7 worm cellular contexts compared by ENCODE assay signal in the genomic region with DNA sequence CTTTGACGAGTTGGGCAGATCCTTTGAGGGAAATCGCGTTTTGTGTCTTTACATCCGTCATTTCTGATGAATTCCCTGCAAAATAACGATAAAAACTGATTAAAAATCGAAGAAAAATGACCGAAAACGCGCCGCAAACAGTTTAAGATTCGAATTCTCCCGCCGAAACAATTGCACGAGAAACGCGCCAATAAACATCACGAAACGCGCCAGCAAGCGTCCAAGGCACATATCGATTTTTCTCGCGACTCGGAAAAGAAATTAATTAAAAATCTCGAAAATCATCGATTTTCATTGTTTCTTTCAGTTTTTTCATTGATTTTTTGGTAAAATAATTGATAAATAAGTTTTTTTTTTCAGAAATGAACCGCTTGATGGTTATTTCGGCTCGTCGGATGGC.
TF ChIP-seq lines count a peak whose summit lies in the region.

A gene (minus strand): TSS at position 176 of the 400 bp plus-strand sequence.
A gene (plus strand): TSS at position 361 of the 400 bp plus-strand sequence.

TF ChIP-seq in whole organism, L1 larva, 84 proteins besides CTCF, POLR2A, EP300 and RAD21 (continued from another document and continues in another):
- TF ChIP-seq vab-15 (tag; optimal IDR thresholded peaks at IDR 0.05; lab: Kevin White, UChicago) (no peak), grh-1 (GFP tag; IDR thresholded peaks at IDR 0.05; lab: Robert Waterston, UW) (peak; percentile 70), C34B4.2 (tag; optimal IDR thresholded peaks at IDR 0.05; lab: Kevin White, UChicago) (no peak), zag-1 (tag; optimal IDR thresholded peaks at IDR 0.05; lab: Kevin White, UChicago) (no peak), ama-1 (optimal IDR thresholded peaks at IDR 0.05; lab: Kevin White, UChicago) (no peak), hlh-4 (tag; optimal IDR thresholded peaks at IDR 0.05; lab: Kevin White, UChicago) (no peak), lir-3 (tag; optimal IDR thresholded peaks at IDR 0.05; lab: Kevin White, UChicago; ENCODE audit: poor library complexity) (no peak), alr-1 (tag; optimal IDR thresholded peaks at IDR 0.05; lab: Kevin White, UChicago; ENCODE audit: borderline replicate concordance) (no peak), nhr-76 (tag; optimal IDR thresholded peaks at IDR 0.05; lab: Kevin White, UChicago) (no peak), ceh-90 (tag; optimal IDR thresholded peaks at IDR 0.05; lab: Kevin White, UChicago) (peak; percentile 21), elt-2 (tag; optimal IDR thresholded peaks at IDR 0.05; lab: Kevin White, UChicago) (peak; percentile 3), fkh-10 (GFP tag; optimal IDR thresholded peaks at IDR 0.05; lab: Kevin White, UChicago) (peak; percentile 39), elt-3 (tag; optimal IDR thresholded peaks at IDR 0.05; lab: Kevin White, UChicago) (peak in 2 of 6 experiments; percentile 55 to 61), ceh-82 (tag; optimal IDR thresholded peaks at IDR 0.05; lab: Kevin White, UChicago) (peak; percentile 76 to 90 (median 85)), F16B12.6 (tag; optimal IDR thresholded peaks at IDR 0.05; lab: Kevin White, UChicago) (peak; percentile 58), pqm-1 (tag; optimal IDR thresholded peaks at IDR 0.05; lab: Kevin White, UChicago) (no peak), unc-86 (tag; optimal IDR thresholded peaks at IDR 0.05; lab: Kevin White, UChicago) (peak; percentile 82), ets-5 (GFP tag; IDR thresholded peaks at IDR 0.05; lab: Robert Waterston, UW) (no peak)

TF ChIP-seq in whole organism, L2 larva, 48 proteins besides CTCF, POLR2A, EP300 and RAD21 (continued from another document and continues in another):
- TF ChIP-seq nhr-129 (tag; optimal IDR thresholded peaks at IDR 0.05; lab: Kevin White, UChicago), result peak; percentile 62
- no peak for TF ChIP-seq ceh-16 (tag; optimal IDR thresholded peaks at IDR 0.05; lab: Kevin White, UChicago)
- no peak for TF ChIP-seq ztf-1 (GFP tag; conservative IDR thresholded peaks at IDR 0.05; lab: Robert Waterston, UW)
- TF ChIP-seq nhr-12 (tag; optimal IDR thresholded peaks at IDR 0.05; lab: Kevin White, UChicago), result no peak
- no peak for TF ChIP-seq mbf-1 (tag; optimal IDR thresholded peaks at IDR 0.05; lab: Kevin White, UChicago)
- peak; percentile 0 for TF ChIP-seq ZK546.5 (tag; optimal IDR thresholded peaks at IDR 0.05; lab: Kevin White, UChicago)
- TF ChIP-seq snpc-4 (tag; optimal IDR thresholded peaks at IDR 0.05; lab: Kevin White, UChicago), result peak; percentile 0
- TF ChIP-seq dmd-4 (tag; optimal IDR thresholded peaks at IDR 0.05; lab: Kevin White, UChicago), result no peak
- peak; percentile 44 for TF ChIP-seq nhr-21 (tag; optimal IDR thresholded peaks at IDR 0.05; lab: Kevin White, UChicago)
- no peak for TF ChIP-seq ztf-11 (tag; optimal IDR thresholded peaks at IDR 0.05; lab: Kevin White, UChicago)
- TF ChIP-seq C34F6.9 (tag; optimal IDR thresholded peaks at IDR 0.05; lab: Kevin White, UChicago), result peak; percentile 92
- TF ChIP-seq nhr-6 (tag; optimal IDR thresholded peaks at IDR 0.05; lab: Kevin White, UChicago), result peak; percentile 12
- TF ChIP-seq mab-5 (tag; optimal IDR thresholded peaks at IDR 0.05; lab: Kevin White, UChicago), result peak; percentile 75
- no peak for TF ChIP-seq zag-1 (tag; optimal IDR thresholded peaks at IDR 0.05; lab: Kevin White, UChicago)
- no peak for TF ChIP-seq ceh-82 (tag; optimal IDR thresholded peaks at IDR 0.05; lab: Kevin White, UChicago)
- no peak for TF ChIP-seq elt-3 (tag; optimal IDR thresholded peaks at IDR 0.05; lab: Kevin White, UChicago)
- TF ChIP-seq unc-39 (tag; optimal IDR thresholded peaks at IDR 0.05; lab: Kevin White, UChicago), result no peak
- peak; percentile 73 for TF ChIP-seq nhr-25 (tag; optimal IDR thresholded peaks at IDR 0.05; lab: Kevin White, UChicago)
- peak; percentile 51 for TF ChIP-seq crh-2 (tag; optimal IDR thresholded peaks at IDR 0.05; lab: Kevin White, UChicago)

TF ChIP-seq in whole organism, L3 larva, 47 proteins besides CTCF, POLR2A, EP300 and RAD21 (continued from another document and continues in another):
- TF ChIP-seq egl-27 (tag; optimal IDR thresholded peaks at IDR 0.05; lab: Kevin White, UChicago) (no peak), sea-2 (GFP tag; optimal IDR thresholded peaks at IDR 0.05; lab: Kevin White, UChicago) (no peak), nhr-67 (tag; optimal IDR thresholded peaks at IDR 0.05; lab: Kevin White, UChicago) (no peak), mml-1 (tag; optimal IDR thresholded peaks at IDR 0.05; lab: Kevin White, UChicago) (no peak), nhr-11 (tag; optimal IDR thresholded peaks at IDR 0.05; lab: Kevin White, UChicago) (no peak), nhr-77 (tag; optimal IDR thresholded peaks at IDR 0.05; lab: Kevin White, UChicago) (no peak), nhr-28 (tag; optimal IDR thresholded peaks at IDR 0.05; lab: Kevin White, UChicago) (no peak), elt-3 (tag; optimal IDR thresholded peaks at IDR 0.05; lab: Kevin White, UChicago) (no peak), ama-1 (optimal IDR thresholded peaks at IDR 0.05; lab: Kevin White, UChicago) (no peak), eor-1 (tag; optimal IDR thresholded peaks at IDR 0.05; lab: Kevin White, UChicago) (no peak), nhr-12 (tag; optimal IDR thresholded peaks at IDR 0.05; lab: Kevin White, UChicago) (no peak), egl-5 (tag; optimal IDR thresholded peaks at IDR 0.05; lab: Kevin White, UChicago) (peak; percentile 81), elt-1 (tag; optimal IDR thresholded peaks at IDR 0.05; lab: Kevin White, UChicago) (no peak), ceh-82 (tag; optimal IDR thresholded peaks at IDR 0.05; lab: Kevin White, UChicago) (peak; percentile 1), ztf-11 (tag; optimal IDR thresholded peaks at IDR 0.05; lab: Kevin White, UChicago) (no peak), ceh-9 (tag; optimal IDR thresholded peaks at IDR 0.05; lab: Kevin White, UChicago) (no peak), ceh-16 (tag; optimal IDR thresholded peaks at IDR 0.05; lab: Kevin White, UChicago) (no peak), hmg-11 (tag; optimal IDR thresholded peaks at IDR 0.05; lab: Kevin White, UChicago) (peak; percentile 31), lin-15B (tag; optimal IDR thresholded peaks at IDR 0.05; lab: Kevin White, UChicago) (peak; percentile 90), nhr-76 (tag; optimal IDR thresholded peaks at IDR 0.05; lab: Kevin White, UChicago) (no peak)

TF ChIP-seq in whole organism, L4 larva, 104 proteins besides CTCF, POLR2A, EP300 and RAD21 (continued from another document and continues in another):
- TF ChIP-seq F37D6.2 (tag; optimal IDR thresholded peaks at IDR 0.05; lab: Kevin White, UChicago), result peak; percentile 43
- TF ChIP-seq dve-1 (tag; optimal IDR thresholded peaks at IDR 0.05; lab: Kevin White, UChicago; ENCODE audit: insufficient read depth), result peak; percentile 79
- TF ChIP-seq daf-16 (GFP tag; optimal IDR thresholded peaks at IDR 0.05; lab: Kevin White, UChicago), result no peak
- peak; percentile 33 for TF ChIP-seq daf-16 (tag; optimal IDR thresholded peaks at IDR 0.05; lab: Kevin White, UChicago)
- no peak for TF ChIP-seq ces-1 (GFP tag; optimal IDR thresholded peaks at IDR 0.05; lab: Kevin White, UChicago)
- peak; percentile 67 for TF ChIP-seq hlh-30 (tag; optimal IDR thresholded peaks at IDR 0.05; lab: Kevin White, UChicago; ENCODE audit: insufficient read depth)
- TF ChIP-seq mxl-3 (GFP tag; optimal IDR thresholded peaks at IDR 0.05; lab: Kevin White, UChicago), result no peak
- no peak for TF ChIP-seq zag-1 (tag; optimal IDR thresholded peaks at IDR 0.05; lab: Kevin White, UChicago)
- peak; percentile 38 for TF ChIP-seq ztf-7 (tag; optimal IDR thresholded peaks at IDR 0.05; lab: Kevin White, UChicago)
- peak; percentile 38 for TF ChIP-seq jun-1 (tag; optimal IDR thresholded peaks at IDR 0.05; lab: Kevin White, UChicago)
- TF ChIP-seq hif-1 (tag; optimal IDR thresholded peaks at IDR 0.05; lab: Kevin White, UChicago), result peak in 1 of 2 experiments; percentile 13
- peak; percentile 82 for TF ChIP-seq mes-2 (tag; optimal IDR thresholded peaks at IDR 0.05; lab: Kevin White, UChicago; ENCODE audit: poor library complexity, severe bottlenecking)
- peak; percentile 74 for TF ChIP-seq mep-1 (tag; optimal IDR thresholded peaks at IDR 0.05; lab: Kevin White, UChicago)
- TF ChIP-seq spr-1 (tag; optimal IDR thresholded peaks at IDR 0.05; lab: Kevin White, UChicago), result peak; percentile 40
- TF ChIP-seq T26A8.4 (GFP tag; IDR thresholded peaks at IDR 0.05; lab: Robert Waterston, UW), result peak; percentile 63
- peak; percentile 72 for TF ChIP-seq aha-1 (tag; lab: Kevin White, UChicago)
- peak; percentile 83 for TF ChIP-seq lin-38 (GFP tag; IDR thresholded peaks at IDR 0.05; lab: Robert Waterston, UW)
- peak; percentile 58 for TF ChIP-seq nhr-6 (tag; optimal IDR thresholded peaks at IDR 0.05; lab: Kevin White, UChicago)
- peak; percentile 35 for TF ChIP-seq dmd-6 (GFP tag; IDR thresholded peaks at IDR 0.05; lab: Robert Waterston, UW)

TF ChIP-seq in whole organism, late embryonic, 69 proteins besides CTCF, POLR2A, EP300 and RAD21 (continued from another document and continues in another):
- no peak for TF ChIP-seq ceh-18 (tag; optimal IDR thresholded peaks at IDR 0.05; lab: Kevin White, UChicago)
- no peak for TF ChIP-seq pha-2 (tag; optimal IDR thresholded peaks at IDR 0.05; lab: Kevin White, UChicago)
- peak; percentile 41 for TF ChIP-seq ceh-14 (tag; optimal IDR thresholded peaks at IDR 0.05; lab: Kevin White, UChicago)
- TF ChIP-seq npax-4 (tag; optimal IDR thresholded peaks at IDR 0.05; lab: Kevin White, UChicago), result no peak
- no peak for TF ChIP-seq ama-1 (optimal IDR thresholded peaks at IDR 0.05; lab: Kevin White, UChicago)
- TF ChIP-seq ttx-3 (tag; optimal IDR thresholded peaks at IDR 0.05; lab: Kevin White, UChicago), result no peak
- TF ChIP-seq ceh-48 (tag; optimal IDR thresholded peaks at IDR 0.05; lab: Kevin White, UChicago), result peak; percentile 93
- no peak for TF ChIP-seq hlh-6 (tag; optimal IDR thresholded peaks at IDR 0.05; lab: Kevin White, UChicago)
- no peak for TF ChIP-seq nhr-11 (tag; optimal IDR thresholded peaks at IDR 0.05; lab: Kevin White, UChicago)
- TF ChIP-seq fax-1 (tag; optimal IDR thresholded peaks at IDR 0.05; lab: Kevin White, UChicago), result no peak
- TF ChIP-seq ceh-2 (tag; optimal IDR thresholded peaks at IDR 0.05; lab: Kevin White, UChicago), result no peak
- TF ChIP-seq gmeb-2 (tag; optimal IDR thresholded peaks at IDR 0.05; lab: Kevin White, UChicago), result no peak
- no peak for TF ChIP-seq ceh-45 (GFP tag; IDR thresholded peaks at IDR 0.05; lab: Robert Waterston, UW)
- TF ChIP-seq T23F11.4 (GFP tag; optimal IDR thresholded peaks at IDR 0.05; lab: Kevin White, UChicago), result no peak
- TF ChIP-seq nhr-232 (tag; optimal IDR thresholded peaks at IDR 0.05; lab: Kevin White, UChicago), result no peak
- TF ChIP-seq unc-42 (tag; optimal IDR thresholded peaks at IDR 0.05; lab: Kevin White, UChicago), result peak; percentile 44
- TF ChIP-seq mec-3 (tag; optimal IDR thresholded peaks at IDR 0.05; lab: Kevin White, UChicago; ENCODE audit: borderline replicate concordance), result no peak
- TF ChIP-seq syd-9 (tag; optimal IDR thresholded peaks at IDR 0.05; lab: Kevin White, UChicago), result no peak
- TF ChIP-seq hlh-13 (GFP tag; optimal IDR thresholded peaks at IDR 0.05; lab: Kevin White, UChicago), result no peak
- TF ChIP-seq C08G9.2 (tag; optimal IDR thresholded peaks at IDR 0.05; lab: Kevin White, UChicago), result no peak
- TF ChIP-seq elt-4 (tag; optimal IDR thresholded peaks at IDR 0.05; lab: Kevin White, UChicago), result no peak

TF ChIP-seq in whole organism, mixed stage, embryonic, 35 proteins besides CTCF, POLR2A, EP300 and RAD21 (continued from another document):
- TF ChIP-seq nhr-28 (tag; optimal IDR thresholded peaks at IDR 0.05; lab: Kevin White, UChicago) (no peak), hlh-1 (tag; optimal IDR thresholded peaks at IDR 0.05; lab: Kevin White, UChicago) (no peak), ceh-39 (tag; optimal IDR thresholded peaks at IDR 0.05; lab: Kevin White, UChicago) (peak; percentile 75), nhr-237 (tag; optimal IDR thresholded peaks at IDR 0.05; lab: Kevin White, UChicago) (peak; percentile 30), elt-1 (tag; optimal IDR thresholded peaks at IDR 0.05; lab: Kevin White, UChicago; ENCODE audit: borderline replicate concordance, insufficient read depth) (no peak), elt-3 (tag; optimal IDR thresholded peaks at IDR 0.05; lab: Kevin White, UChicago) (no peak), ceh-43 (GFP tag; optimal IDR thresholded peaks at IDR 0.05; lab: Kevin White, UChicago) (no peak), ceh-83 (GFP tag; optimal IDR thresholded peaks at IDR 0.05; lab: Kevin White, UChicago) (no peak), unc-120 (tag; optimal IDR thresholded peaks at IDR 0.05; lab: Kevin White, UChicago; ENCODE audit: poor library complexity, severe bottlenecking) (no peak), mls-2 (tag; optimal IDR thresholded peaks at IDR 0.05; lab: Kevin White, UChicago) (no peak)
TF ChIP-seq in whole organism, mixed stage, embryonic: peak in this region for 7.

TF ChIP-seq in whole organism, young adult, 124 proteins besides CTCF, POLR2A, EP300 and RAD21 (continued from another document and continues in another):
- TF ChIP-seq ama-1 (optimal IDR thresholded peaks at IDR 0.05; lab: Kevin White, UChicago) (no peak), ama-1 (GFP tag; optimal IDR thresholded peaks at IDR 0.05; lab: Kevin White, UChicago) (no peak), athp-1 (tag; optimal IDR thresholded peaks at IDR 0.05; lab: Kevin White, UChicago) (peak; percentile 51), ztf-22 (GFP tag; optimal IDR thresholded peaks at IDR 0.05; lab: Kevin White, UChicago) (no peak), ceh-100 (GFP tag; IDR thresholded peaks at IDR 0.05; lab: Robert Waterston, UW) (no peak), hmg-20 (GFP tag; IDR thresholded peaks at IDR 0.05; lab: Robert Waterston, UW) (no peak), F49E8.2 (tag; optimal IDR thresholded peaks at IDR 0.05; lab: Kevin White, UChicago; ENCODE audit: insufficient read depth) (no peak), nfya-1 (tag; optimal IDR thresholded peaks at IDR 0.05; lab: Kevin White, UChicago; ENCODE audit: borderline replicate concordance, insufficient read depth) (no peak), ets-4 (GFP tag; optimal IDR thresholded peaks at IDR 0.05; lab: Kevin White, UChicago) (no peak), ztf-26 (tag; optimal IDR thresholded peaks at IDR 0.05; lab: Kevin White, UChicago) (peak; percentile 26), nhr-179 (tag; optimal IDR thresholded peaks at IDR 0.05; lab: Kevin White, UChicago) (no peak), F37B4.10 (GFP tag; IDR thresholded peaks at IDR 0.05; lab: Robert Waterston, UW) (no peak), rec-8 (tag; optimal IDR thresholded peaks at IDR 0.05; lab: Kevin White, UChicago) (no peak), nfya-2 (GFP tag; IDR thresholded peaks at IDR 0.05; lab: Robert Waterston, UW) (no peak), tlf-1 (GFP tag; optimal IDR thresholded peaks at IDR 0.05; lab: Kevin White, UChicago) (peak; percentile 43), nhr-90 (tag; optimal IDR thresholded peaks at IDR 0.05; lab: Kevin White, UChicago) (no peak), madf-3 (GFP tag; IDR thresholded peaks at IDR 0.05; lab: Robert Waterston, UW) (peak; percentile 72; the same call in 1 of the 2 replicates), K11D2.4 (GFP tag; IDR thresholded peaks at IDR 0.05; lab: Robert Waterston, UW) (no peak), attf-3 (GFP tag; conservative IDR thresholded peaks at IDR 0.05; lab: Robert Waterston, UW) (peak; percentile 81), atf-7 (tag; optimal IDR thresholded peaks at IDR 0.05; lab: Kevin White, UChicago) (no peak), Y53G8AR.9 (GFP tag; conservative IDR thresholded peaks at IDR 0.05; lab: Robert Waterston, UW) (peak; percentile 49; the same call in 1 of the 2 replicates), repo-1 (tag; optimal IDR thresholded peaks at IDR 0.05; lab: Kevin White, UChicago) (no peak), nfyb-1 (GFP tag; IDR thresholded peaks at IDR 0.05; lab: Robert Waterston, UW) (peak; percentile 65), ceh-27 (GFP tag; optimal IDR thresholded peaks at IDR 0.05; lab: Kevin White, UChicago) (no peak), F55B11.4 (tag; optimal IDR thresholded peaks at IDR 0.05; lab: Kevin White, UChicago; ENCODE audit: borderline replicate concordance, insufficient read depth) (no peak), Y53F4B.3 (GFP tag; IDR thresholded peaks at IDR 0.05; lab: Robert Waterston, UW) (no peak), hsf-1 (GFP tag; IDR thresholded peaks at IDR 0.05; lab: Robert Waterston, UW) (peak; percentile 56; the same call in 1 of the 2 replicates), unc-130 (GFP tag; optimal IDR thresholded peaks at IDR 0.05; lab: Kevin White, UChicago) (no peak), hlh-12 (tag; optimal IDR thresholded peaks at IDR 0.05; lab: Kevin White, UChicago) (no peak), B0035.1 (tag; optimal IDR thresholded peaks at IDR 0.05; lab: Kevin White, UChicago) (no peak), die-1 (tag; optimal IDR thresholded peaks at IDR 0.05; lab: Kevin White, UChicago) (no peak), pbrm-1 (GFP tag; IDR thresholded peaks at IDR 0.05; lab: Robert Waterston, UW) (peak; percentile 75), mes-4 (tag; optimal IDR thresholded peaks at IDR 0.05; lab: Kevin White, UChicago) (no peak)
